Fruit fly (Drosophila melanogaster) whole organism, embryonic: ENCODE measurements around the gene CG42828.

Source experiments
- BtbVII ChIP-seq: fragments of 200-800 bp; sonication (Bioruptor generic); optimal IDR thresholded peaks from 3 replicates; lab custom pipeline; 2017; ENCODE audit warnings: missing biosample characterization, mild to moderate bottlenecking, missing genetic modification characterization
- C15 ChIP-seq: fragments of 200-800 bp; sonication (Bioruptor generic); IDR thresholded peaks from 3 replicates; pipeline ENCODE4 v1.3.6; 2022; ENCODE audit warnings: missing biosample characterization, missing genetic modification characterization
- CG10267 ChIP-seq: fragments of 200-800 bp; sonication (Bioruptor generic); optimal IDR thresholded peaks from 2 replicates; lab custom pipeline; 2018; ENCODE audit warnings: missing biosample characterization, mild to moderate bottlenecking, missing genetic modification characterization, moderate library complexity
- CG10431 ChIP-seq: fragments of 200-800 bp; sonication (Bioruptor generic); optimal IDR thresholded peaks from 3 replicates; lab custom pipeline; 2018; ENCODE audit warnings: missing biosample characterization, mild to moderate bottlenecking, missing genetic modification characterization
- CG12219 ChIP-seq: fragments of 200-800 bp; sonication (Bioruptor generic); optimal IDR thresholded peaks from 3 replicates; lab custom pipeline; 2018; ENCODE audit warnings: missing biosample characterization, mild to moderate bottlenecking, missing genetic modification characterization
- CG13424 ChIP-seq: fragments of 200-800 bp; sonication (Bioruptor generic); optimal IDR thresholded peaks from 2 replicates; lab custom pipeline; 2019; ENCODE audit warnings: missing biosample characterization, mild to moderate bottlenecking, missing genetic modification characterization, moderate library complexity
- CG1603 ChIP-seq: fragments of 200-800 bp; sonication (Bioruptor generic); optimal IDR thresholded peaks from 2 replicates; lab custom pipeline; 2019; ENCODE audit warnings: missing biosample characterization, mild to moderate bottlenecking, missing genetic modification characterization, moderate library complexity
- CG17829 ChIP-seq: fragments of 200-800 bp; optimal IDR thresholded peaks from 2 replicates; lab custom pipeline; 2019; ENCODE audit warnings: missing biosample characterization, mild to moderate bottlenecking, missing genetic modification characterization, moderate library complexity
- CG2120 ChIP-seq: fragments of 200-800 bp; sonication (Bioruptor generic); optimal IDR thresholded peaks from 3 replicates; lab custom pipeline; 2016; ENCODE audit warnings: missing biosample characterization, missing genetic modification characterization
- CG2712 ChIP-seq: fragments of 200-800 bp; optimal IDR thresholded peaks from 3 replicates; lab custom pipeline; 2019; ENCODE audit warnings: missing biosample characterization, mild to moderate bottlenecking, missing genetic modification characterization, moderate library complexity
- CG30020 ChIP-seq: fragments of 200-800 bp; optimal IDR thresholded peaks from 2 replicates; lab custom pipeline; 2019; ENCODE audit warnings: missing biosample characterization, mild to moderate bottlenecking, missing genetic modification characterization, moderate library complexity
- CG4617 ChIP-seq: fragments of 200-800 bp; sonication (Bioruptor generic); optimal IDR thresholded peaks from 3 replicates; lab custom pipeline; 2016; ENCODE audit warnings: missing biosample characterization, missing genetic modification characterization, borderline replicate concordance
- CG4707 ChIP-seq: fragments of 200-800 bp; sonication (Bioruptor generic); optimal IDR thresholded peaks from 2 replicates; lab custom pipeline; 2018; ENCODE audit warnings: missing biosample characterization, mild to moderate bottlenecking, missing genetic modification characterization, moderate library complexity
- CG6654 ChIP-seq: fragments of 200-800 bp; sonication (Bioruptor generic); optimal IDR thresholded peaks from 2 replicates; lab custom pipeline; 2017; ENCODE audit warnings: missing biosample characterization, mild to moderate bottlenecking, missing genetic modification characterization
- CG6689 ChIP-seq: fragments of 200-800 bp; sonication (Bioruptor generic); IDR thresholded peaks from 2 replicates; pipeline ENCODE4 v1.3.6; 2022; ENCODE audit warnings: missing biosample characterization, missing genetic modification characterization
- CG6854 ChIP-seq: fragments of 200-800 bp; sonication (Bioruptor generic); optimal IDR thresholded peaks from 3 replicates; lab custom pipeline; 2017; ENCODE audit warnings: missing biosample characterization, mild to moderate bottlenecking, missing genetic modification characterization
- CG7839 ChIP-seq: fragments of 200-800 bp; sonication (Bioruptor generic); optimal IDR thresholded peaks from 3 replicates; lab custom pipeline; 2018; ENCODE audit warnings: missing biosample characterization, mild to moderate bottlenecking, missing genetic modification characterization, moderate library complexity
- CG8089 ChIP-seq: fragments of 200-800 bp; sonication (Bioruptor generic); optimal IDR thresholded peaks from 3 replicates; lab custom pipeline; 2016; ENCODE audit warnings: missing biosample characterization, missing genetic modification characterization
- CG9817 ChIP-seq: fragments of 200-800 bp; sonication (Bioruptor generic); optimal IDR thresholded peaks from 2 replicates; lab custom pipeline; 2018; ENCODE audit warnings: missing biosample characterization, mild to moderate bottlenecking, missing genetic modification characterization, moderate library complexity
- Chrac-16 ChIP-seq: fragments of 200-800 bp; sonication (Bioruptor generic); optimal IDR thresholded peaks from 3 replicates; lab custom pipeline; 2016; ENCODE audit warnings: missing biosample characterization, missing genetic modification characterization
- CoRest ChIP-seq: fragments of 200-800 bp; sonication (Bioruptor generic); optimal IDR thresholded peaks from 3 replicates; lab custom pipeline; 2018; ENCODE audit warnings: missing biosample characterization, mild to moderate bottlenecking, missing genetic modification characterization, moderate library complexity
- Gsc ChIP-seq: fragments of 200-800 bp; sonication (Bioruptor generic); IDR thresholded peaks from 2 replicates; pipeline ENCODE4 v1.3.6; 2022; ENCODE audit warnings: missing biosample characterization, missing genetic modification characterization
- Gug ChIP-seq: fragments of 200-800 bp; sonication (Bioruptor generic); IDR thresholded peaks from 4 replicates; pipeline ENCODE4 v1.3.6; 2022; ENCODE audit warnings: missing biosample characterization, missing genetic modification characterization
- HLH4C ChIP-seq: fragments of 200-800 bp; sonication (Bioruptor generic); IDR thresholded peaks from 3 replicates; pipeline ENCODE4 v1.3.6; 2022; ENCODE audit warnings: missing biosample characterization, missing genetic modification characterization; ENCODE audit not compliant: partially characterized antibody
- Hr39 ChIP-seq: fragments of >200 bp; optimal IDR thresholded peaks from 2 replicates; lab custom pipeline; 2017
- Max ChIP-seq: fragments of 200-800 bp; sonication (Bioruptor generic); optimal IDR thresholded peaks from 2 replicates; lab custom pipeline; 2016; ENCODE audit warnings: missing biosample characterization, mild to moderate bottlenecking, missing genetic modification characterization
- Pdp1 ChIP-seq, 2 experiments: fragments of 200-800 bp; sonication (Bioruptor generic); optimal IDR thresholded peaks; 3 replicates each; lab custom pipeline; 2016; ENCODE audit warnings: missing biosample characterization in 2 of 2, missing genetic modification characterization in 2 of 2, mild to moderate bottlenecking in 1 of 2, moderate library complexity in 1 of 2
- Side ChIP-seq: fragments of 200-800 bp; sonication (Bioruptor generic); optimal IDR thresholded peaks from 2 replicates; lab custom pipeline; 2016; ENCODE audit warnings: missing biosample characterization, missing genetic modification characterization
- Sox102F ChIP-seq: fragments of 200-800 bp; sonication (Bioruptor generic); optimal IDR thresholded peaks from 2 replicates; lab custom pipeline; 2018; ENCODE audit warnings: missing biosample characterization, mild to moderate bottlenecking, missing genetic modification characterization, moderate library complexity
- br ChIP-seq: fragments of >200 bp; optimal IDR thresholded peaks from 2 replicates; lab custom pipeline; 2017
- caup ChIP-seq: fragments of 200-800 bp; sonication (Bioruptor generic); optimal IDR thresholded peaks from 3 replicates; lab custom pipeline; 2017; ENCODE audit warnings: missing biosample characterization, mild to moderate bottlenecking, missing genetic modification characterization, moderate library complexity; ENCODE audit not compliant: severe bottlenecking
- chif ChIP-seq, 2 experiments: fragments of 200-800 bp; sonication (Bioruptor generic); optimal IDR thresholded peaks; 3 replicates each; lab custom pipeline; 2016; ENCODE audit warnings: missing biosample characterization in 2 of 2, missing genetic modification characterization in 2 of 2
- disco-r ChIP-seq: fragments of 200-800 bp; sonication (Bioruptor generic); optimal IDR thresholded peaks from 2 replicates; lab custom pipeline; 2016; ENCODE audit warnings: missing biosample characterization, missing genetic modification characterization
- dmrt11E ChIP-seq: fragments of 200-800 bp; sonication (Bioruptor generic); optimal IDR thresholded peaks from 3 replicates; lab custom pipeline; 2018; ENCODE audit warnings: missing biosample characterization, mild to moderate bottlenecking, missing genetic modification characterization, moderate library complexity
- fd3F ChIP-seq: fragments of 200-800 bp; sonication (Bioruptor generic); optimal IDR thresholded peaks from 2 replicates; lab custom pipeline; 2018; ENCODE audit warnings: missing biosample characterization, mild to moderate bottlenecking, missing genetic modification characterization, moderate library complexity
- fru ChIP-seq: fragments of >200 bp; optimal IDR thresholded peaks from 2 replicates; lab custom pipeline; 2017
- grau ChIP-seq: fragments of 200-800 bp; optimal IDR thresholded peaks from 3 replicates; lab custom pipeline; 2019; ENCODE audit warnings: missing biosample characterization, mild to moderate bottlenecking, missing genetic modification characterization, moderate library complexity
- ken ChIP-seq: fragments of 200-800 bp; sonication (Bioruptor generic); IDR thresholded peaks from 3 replicates; pipeline ENCODE4 v1.3.6; 2022; ENCODE audit warnings: missing biosample characterization, missing genetic modification characterization
- kni ChIP-seq: fragments of 200-800 bp; sonication (Bioruptor generic); optimal IDR thresholded peaks from 3 replicates; lab custom pipeline; 2017; ENCODE audit warnings: mild to moderate bottlenecking, missing biosample characterization, missing genetic modification reagents, missing genetic modification characterization
- lab ChIP-seq: fragments of 200-800 bp; sonication (Bioruptor generic); optimal IDR thresholded peaks from 3 replicates; lab custom pipeline; 2017; ENCODE audit warnings: missing biosample characterization, missing genetic modification characterization, mild to moderate bottlenecking, moderate library complexity, missing genetic modification reagents
- luna ChIP-seq: fragments of 200-800 bp; sonication (Bioruptor generic); optimal IDR thresholded peaks from 2 replicates; lab custom pipeline; 2016; ENCODE audit warnings: missing biosample characterization, missing genetic modification characterization
- mam ChIP-seq: fragments of 200-800 bp; sonication (Bioruptor generic); optimal IDR thresholded peaks from 3 replicates; lab custom pipeline; 2016; ENCODE audit warnings: missing biosample characterization, missing genetic modification characterization
- org-1 ChIP-seq: fragments of 200-800 bp; sonication (Bioruptor generic); optimal IDR thresholded peaks from 2 replicates; lab custom pipeline; 2017; ENCODE audit warnings: missing biosample characterization, missing genetic modification characterization
- pan ChIP-seq, 4 experiments: fragments of >200 bp in 3 of 4; fragments of 200-800 bp in 1 of 4; sonication (Bioruptor generic) in 1 of 4; optimal IDR thresholded peaks in 3 of 4; IDR thresholded peaks in 1 of 4; 2 replicates each; pipeline versions ENCODE4 v1.3.6 to Lab custom; 2017 to 2022; ENCODE audit warnings: missing biosample characterization in 2 of 4, missing genetic modification characterization in 2 of 4, mixed read lengths in 1 of 4
- pb ChIP-seq: fragments of 200-800 bp; sonication (Bioruptor generic); optimal IDR thresholded peaks from 3 replicates; lab custom pipeline; 2016; ENCODE audit warnings: missing biosample characterization, missing genetic modification characterization
- pum ChIP-seq: fragments of 200-800 bp; sonication (Bioruptor generic); optimal IDR thresholded peaks from 2 replicates; lab custom pipeline; 2016; ENCODE audit warnings: missing biosample characterization, missing genetic modification characterization
- ranshi ChIP-seq: fragments of 200-800 bp; sonication (Bioruptor generic); IDR thresholded peaks from 2 replicates; pipeline ENCODE4 v1.3.6; 2022; ENCODE audit warnings: missing biosample characterization, missing genetic modification characterization
- repo ChIP-seq: fragments of 200-800 bp; sonication (Bioruptor generic); optimal IDR thresholded peaks from 2 replicates; lab custom pipeline; 2016; ENCODE audit warnings: missing biosample characterization, missing genetic modification characterization
- vnd ChIP-seq: fragments of 200-800 bp; sonication (Bioruptor generic); IDR thresholded peaks from 3 replicates; pipeline ENCODE4 v1.3.6; 2022; ENCODE audit warnings: missing biosample characterization, missing genetic modification characterization; ENCODE audit not compliant: partially characterized antibody
- wdn ChIP-seq: fragments of 200-800 bp; sonication (Bioruptor generic); IDR thresholded peaks from 2 replicates; pipeline ENCODE4 v1.3.6; 2022; ENCODE audit warnings: missing biosample characterization, missing genetic modification characterization

The CG42828 gene

DNA sequence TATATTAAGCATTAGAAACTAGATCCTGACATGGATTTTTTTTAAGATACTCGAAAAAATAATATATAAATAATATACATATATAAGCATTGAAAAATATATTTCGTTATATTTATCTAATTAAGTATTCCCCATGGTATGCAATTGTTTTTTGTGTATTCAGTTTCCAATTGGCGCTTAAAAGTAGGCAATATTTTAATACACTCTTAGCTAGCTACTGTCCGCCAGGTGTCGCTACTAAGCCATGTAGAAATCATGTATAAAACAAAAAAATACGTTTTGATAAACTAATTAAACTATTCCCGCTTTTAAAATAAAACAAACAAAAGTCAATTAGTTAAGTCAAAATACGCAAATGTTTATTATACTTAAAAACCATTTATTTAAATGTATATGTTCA is 42.2 kb upstream of the CG42828 start (continued):
- TF ChIP-seq disco-r (GFP tag; lab: Kevin White, UChicago) (no peak), fd3F (peak; percentile 14), CG12219 (GFP tag; lab: Kevin White, UChicago) (peak; percentile 63), CG1603 (tag; lab: Kevin White, UChicago) (peak; percentile 38), BtbVII (peak; percentile 23), wdn (GFP tag; lab: Robert Waterston, UW) (0 out of 2 replicates have a peak, but pooled peaks have one; percentile 14), Max (GFP tag; lab: Kevin White, UChicago) (peak; percentile 45), Chrac-16 (GFP tag; lab: Kevin White, UChicago) (peak; percentile 7), CG2712 (tag; lab: Kevin White, UChicago) (peak; percentile 64), vnd (no peak), CG9817 (no peak), fru (lab: Kevin White, UChicago) (no peak), pum (GFP tag; lab: Kevin White, UChicago) (no peak), chif (GFP tag; optimal IDR thresholded peaks at IDR 0.05; lab: Kevin White, UChicago) (peak in 1 of 2 experiments; percentile 34), org-1 (GFP tag; lab: Kevin White, UChicago) (no peak), pb (GFP tag; lab: Kevin White, UChicago) (peak; percentile 13), CG30020 (peak; percentile 7), ken (GFP tag; lab: Robert Waterston, UW) (no peak), CG6854 (no peak), br (no peak), Sox102F (peak; percentile 67), CG10431 (GFP tag; lab: Kevin White, UChicago) (peak; percentile 57), HLH4C (GFP tag; lab: Robert Waterston, UW) (no peak), pan (optimal IDR thresholded peaks at IDR 0.05; lab: Kevin White, UChicago) (no peak), pan (GFP tag; optimal IDR thresholded peaks at IDR 0.05 in 1 of 2, IDR thresholded peaks at IDR 0.05 in 1 of 2) (peak in 1 of 2 experiments; percentile 11), CoRest (peak; percentile 13), CG6654 (GFP tag; lab: Kevin White, UChicago) (no peak), CG4617 (GFP tag; lab: Kevin White, UChicago) (peak; percentile 11), CG7839 (tag; lab: Kevin White, UChicago) (peak; percentile 48), ranshi (GFP tag; lab: Robert Waterston, UW) (no peak; the same call in 1 of the 2 replicates), grau (tag; lab: Kevin White, UChicago) (peak; percentile 51), Gug (GFP tag; lab: Robert Waterston, UW) (no peak), C15 (0 out of 3 replicates have a peak, but pooled peaks have one; percentile 51), Side (peak; percentile 19), CG17829 (peak; percentile 67), CG6689 (GFP tag; lab: Robert Waterston, UW) (peak; percentile 12; the same call in 1 of the 2 replicates), caup (peak; percentile 73), repo (GFP tag; lab: Kevin White, UChicago) (peak; percentile 5), CG13424 (peak; percentile 76), CG10267 (tag; lab: Kevin White, UChicago) (peak; percentile 71), Pdp1 (GFP tag; optimal IDR thresholded peaks at IDR 0.05; lab: Kevin White, UChicago) (peak in 1 of 2 experiments; percentile 51), kni (GFP tag; lab: Kevin White, UChicago) (peak; percentile 12), CG2120 (GFP tag; lab: Kevin White, UChicago) (no peak), CG4707 (GFP tag; lab: Kevin White, UChicago) (peak; percentile 73), mam (GFP tag; lab: Kevin White, UChicago) (peak; percentile 9), Hr39 (lab: Kevin White, UChicago) (no peak), Gsc (no peak), lab (peak; percentile 62), CG8089 (GFP tag; lab: Kevin White, UChicago) (peak; percentile 23), luna (GFP tag; lab: Kevin White, UChicago) (no peak), dmrt11E (tag; lab: Kevin White, UChicago) (peak; percentile 57)
